Worm (Caenorhabditis elegans): ENCODE data around the gene F41C3.1.

- TF ChIP-seq him-1 (tag; optimal IDR thresholded peaks at IDR 0.05): no peak
- TF ChIP-seq dao-5 (tag; optimal IDR thresholded peaks at IDR 0.05): no peak
- no peak for TF ChIP-seq W03F9.2 (tag; optimal IDR thresholded peaks at IDR 0.05)
Measured at ce11 chrII:4790687-4791086, 38.6 kb downstream of the F41C3.1 start.
